Worm (Caenorhabditis elegans) whole organism, late embryonic: ENCODE data around the gene Y66D12A.21.

ENCODE experiments used
- C38D4.7 ChIP-seq: fragments of 200-800 bp; sonication (Bioruptor generic); optimal IDR thresholded peaks from 2 replicates; lab custom pipeline; 2018; ENCODE audit warnings: mild to moderate bottlenecking, missing genetic modification characterization, moderate library complexity, missing compliant biosample characterization
- K09A11.1 ChIP-seq: sonication (generic microtip); optimal IDR thresholded peaks from 2 replicates; lab custom pipeline; 2017; ENCODE audit warnings: antibody characterized with exemption, mild to moderate bottlenecking, missing genetic modification characterization, missing compliant biosample characterization; ENCODE audit not compliant: insufficient read depth
- Y22D7AL.16 ChIP-seq: sonication (generic microtip); optimal IDR thresholded peaks from 2 replicates; lab custom pipeline; 2016; ENCODE audit warnings: missing genetic modification characterization, missing compliant biosample characterization
- ahr-1 ChIP-seq: sonication (generic microtip); optimal IDR thresholded peaks from 2 replicates; lab custom pipeline; 2016; ENCODE audit warnings: missing genetic modification characterization, missing compliant biosample characterization
- ceh-22 ChIP-seq: sonication (generic microtip); optimal IDR thresholded peaks from 2 replicates; lab custom pipeline; 2017; ENCODE audit warnings: missing biosample characterization, missing genetic modification characterization
- ceh-31 ChIP-seq: sonication (generic microtip); optimal IDR thresholded peaks from 2 replicates; lab custom pipeline; 2016; ENCODE audit warnings: missing genetic modification characterization, missing compliant biosample characterization
- dve-1 ChIP-seq: sonication (generic microtip); optimal IDR thresholded peaks from 2 replicates; lab custom pipeline; 2017; ENCODE audit warnings: antibody characterized with exemption, mild to moderate bottlenecking, missing genetic modification characterization, missing compliant biosample characterization
- fax-1 ChIP-seq: sonication (generic microtip); optimal IDR thresholded peaks from 2 replicates; lab custom pipeline; 2016; ENCODE audit warnings: missing genotype, missing genetic modification characterization, missing compliant biosample characterization
- hlh-8 ChIP-seq: sonication (generic microtip); optimal IDR thresholded peaks from 2 replicates; lab custom pipeline; 2016; ENCODE audit warnings: missing genotype, missing genetic modification characterization, missing compliant biosample characterization
- lim-6 ChIP-seq: sonication (generic microtip); optimal IDR thresholded peaks from 2 replicates; lab custom pipeline; 2016; ENCODE audit warnings: missing genetic modification characterization, missing compliant biosample characterization
- lin-11 ChIP-seq: fragments of 200-800 bp; sonication (Bioruptor generic); optimal IDR thresholded peaks from 2 replicates; lab custom pipeline; 2018; ENCODE audit warnings: mild to moderate bottlenecking, missing genetic modification characterization, missing compliant biosample characterization
- pag-3 ChIP-seq: sonication (generic microtip); optimal IDR thresholded peaks from 2 replicates; lab custom pipeline; 2016; ENCODE audit warnings: missing compliant biosample characterization, missing genetic modification characterization, borderline replicate concordance
- pros-1 ChIP-seq: fragments of 150-350 bp; optimal IDR thresholded peaks from 2 replicates; lab custom pipeline; 2014; ENCODE audit warnings: missing biosample characterization, missing genetic modification reagents, missing genetic modification characterization
- sdc-2 ChIP-seq: sonication (generic microtip); optimal IDR thresholded peaks from 2 replicates; lab custom pipeline; 2016; ENCODE audit warnings: missing genotype, missing genetic modification characterization, missing compliant biosample characterization
- unc-42 ChIP-seq: sonication (generic microtip); optimal IDR thresholded peaks from 2 replicates; lab custom pipeline; 2016; ENCODE audit warnings: missing genotype, missing genetic modification characterization, missing compliant biosample characterization
- unc-55 ChIP-seq: sonication (generic microtip); optimal IDR thresholded peaks from 2 replicates; lab custom pipeline; 2017; ENCODE audit warnings: missing biosample characterization, missing genetic modification reagents, missing genetic modification characterization
- zip-5 ChIP-seq: sonication (generic microtip); optimal IDR thresholded peaks from 2 replicates; lab custom pipeline; 2016; ENCODE audit warnings: missing genetic modification characterization, missing compliant biosample characterization

The Y66D12A.21 gene

ce11 chrIII:11457911-11458310 is 47.2 kb downstream of the Y66D12A.21 start:
- TF ChIP-seq ceh-22 (tag; lab: Kevin White, UChicago) (no peak), unc-42 (tag; lab: Kevin White, UChicago) (peak; percentile 92)

- no peak for TF ChIP-seq lin-11 (tag; lab: Kevin White, UChicago)
- no peak for TF ChIP-seq fax-1 (tag; lab: Kevin White, UChicago)
- no peak for TF ChIP-seq ahr-1 (tag; lab: Kevin White, UChicago)
- TF ChIP-seq ceh-31 (tag; lab: Kevin White, UChicago), result no peak
- TF ChIP-seq unc-55, result no peak
- no peak for TF ChIP-seq lim-6 (tag; lab: Kevin White, UChicago)
- no peak for TF ChIP-seq dve-1 (tag; lab: Kevin White, UChicago)
- TF ChIP-seq C38D4.7 (GFP tag; lab: Kevin White, UChicago), result no peak
- no peak for TF ChIP-seq pros-1 (tag; lab: Kevin White, UChicago)
These were observed 48.5 kb downstream of the Y66D12A.21 start, which contains the start of gene plr-1 for ce11 chrIII:11456577-11456976. TSS of gene plr-1 (plus strand) at chrIII:11456877.

- TF ChIP-seq sdc-2 (peak; percentile 26), hlh-8 (tag; lab: Kevin White, UChicago) (peak; percentile 88), pag-3 (tag; lab: Kevin White, UChicago) (no peak), K09A11.1 (tag; lab: Kevin White, UChicago) (no peak), unc-55 (peak; percentile 60), zip-5 (tag; lab: Kevin White, UChicago) (no peak), Y22D7AL.16 (tag; lab: Kevin White, UChicago) (no peak)
These were observed 51.1 kb downstream of the Y66D12A.21 start for ce11 chrIII:11453970-11454369.
